Fruit fly (Drosophila melanogaster) whole organism, embryonic: Measurements from ENCODE around the gene Cog2.

Source experiments
- Abd-B ChIP-seq: fragments of 200-800 bp; sonication (Bioruptor generic); optimal IDR thresholded peaks from 2 replicates; lab custom pipeline; 2018; ENCODE audit warnings: missing biosample characterization, mild to moderate bottlenecking, missing genetic modification characterization, moderate library complexity
- CG11247 ChIP-seq: fragments of 200-800 bp; sonication (Bioruptor generic); IDR thresholded peaks from 2 replicates; pipeline ENCODE4 v1.3.6; 2022; ENCODE audit warnings: missing biosample characterization, missing genetic modification characterization
- CG12104 ChIP-seq: fragments of 200-800 bp; sonication (Bioruptor generic); optimal IDR thresholded peaks from 3 replicates; lab custom pipeline; 2016; ENCODE audit warnings: missing biosample characterization, missing genetic modification characterization
- CG12659 ChIP-seq: fragments of 200-800 bp; sonication (Bioruptor generic); optimal IDR thresholded peaks from 3 replicates; lab custom pipeline; 2017; ENCODE audit warnings: mild to moderate bottlenecking, missing biosample characterization, missing genetic modification reagents, missing genetic modification characterization
- CG12769 ChIP-seq: fragments of 200-800 bp; sonication (Bioruptor generic); optimal IDR thresholded peaks from 2 replicates; lab custom pipeline; 2019; ENCODE audit warnings: missing biosample characterization, mild to moderate bottlenecking, missing genetic modification characterization, moderate library complexity
- CG13287 ChIP-seq: fragments of 200-800 bp; sonication (Bioruptor generic); IDR thresholded peaks from 2 replicates; pipeline ENCODE4 v1.3.6; 2022; ENCODE audit warnings: missing biosample characterization, missing genetic modification characterization; ENCODE audit not compliant: partially characterized antibody
- CG13424 ChIP-seq: fragments of 200-800 bp; sonication (Bioruptor generic); optimal IDR thresholded peaks from 2 replicates; lab custom pipeline; 2019; ENCODE audit warnings: missing biosample characterization, mild to moderate bottlenecking, missing genetic modification characterization, moderate library complexity
- CG17328 ChIP-seq: fragments of 200-800 bp; sonication (Bioruptor generic); IDR thresholded peaks from 2 replicates; pipeline ENCODE4 v1.3.6; 2022; ENCODE audit warnings: missing biosample characterization, missing genetic modification characterization
- CG17385 ChIP-seq: fragments of 200-800 bp; sonication (Bioruptor generic); optimal IDR thresholded peaks from 3 replicates; lab custom pipeline; 2018; ENCODE audit warnings: missing biosample characterization, mild to moderate bottlenecking, missing genetic modification characterization
- CG17568 ChIP-seq: fragments of 200-800 bp; sonication (Bioruptor generic); optimal IDR thresholded peaks from 2 replicates; lab custom pipeline; 2018; ENCODE audit warnings: missing biosample characterization, mild to moderate bottlenecking, missing genetic modification characterization, moderate library complexity
- CG2116 ChIP-seq: fragments of 200-800 bp; sonication (Bioruptor generic); optimal IDR thresholded peaks from 3 replicates; lab custom pipeline; 2018; ENCODE audit warnings: missing biosample characterization, mild to moderate bottlenecking, missing genetic modification characterization
- CG30020 ChIP-seq: fragments of 200-800 bp; optimal IDR thresholded peaks from 2 replicates; lab custom pipeline; 2019; ENCODE audit warnings: missing biosample characterization, mild to moderate bottlenecking, missing genetic modification characterization, moderate library complexity
- CG34422 ChIP-seq: fragments of 200-800 bp; sonication (Bioruptor generic); IDR thresholded peaks from 3 replicates; pipeline ENCODE4 v1.3.6; 2022; ENCODE audit warnings: missing biosample characterization, missing genetic modification characterization
- CG4617 ChIP-seq: fragments of 200-800 bp; sonication (Bioruptor generic); optimal IDR thresholded peaks from 3 replicates; lab custom pipeline; 2016; ENCODE audit warnings: missing biosample characterization, missing genetic modification characterization, borderline replicate concordance
- CG6272 ChIP-seq: fragments of 200-800 bp; sonication (Bioruptor generic); IDR thresholded peaks from 2 replicates; pipeline ENCODE4 v1.3.6; 2022; ENCODE audit warnings: missing biosample characterization, missing genetic modification characterization
- CG6683 ChIP-seq: fragments of 200-800 bp; sonication (Bioruptor generic); optimal IDR thresholded peaks from 2 replicates; lab custom pipeline; 2017; ENCODE audit warnings: missing biosample characterization, mild to moderate bottlenecking, missing genetic modification characterization, missing genetic modification reagents
- CG7556 ChIP-seq: fragments of 200-800 bp; sonication (Bioruptor generic); optimal IDR thresholded peaks from 2 replicates; lab custom pipeline; 2017; ENCODE audit warnings: missing biosample characterization, mild to moderate bottlenecking, missing genetic modification characterization
- CG7963 ChIP-seq: fragments of 200-800 bp; sonication (Bioruptor generic); IDR thresholded peaks from 3 replicates; pipeline ENCODE4 v1.3.6; 2022; ENCODE audit warnings: missing biosample characterization, missing genetic modification characterization; ENCODE audit not compliant: partially characterized antibody
- CG8388 ChIP-seq: fragments of 200-800 bp; sonication (Bioruptor generic); optimal IDR thresholded peaks from 2 replicates; lab custom pipeline; 2019; ENCODE audit warnings: missing biosample characterization, mild to moderate bottlenecking, missing genetic modification characterization, moderate library complexity
- CG8478 ChIP-seq: fragments of >200 bp; optimal IDR thresholded peaks from 2 replicates; lab custom pipeline; 2018
- CG9215 ChIP-seq: fragments of 200-800 bp; sonication (Bioruptor generic); IDR thresholded peaks from 2 replicates; pipeline ENCODE4 v1.3.6; 2022; ENCODE audit warnings: missing biosample characterization, missing genetic modification characterization
- Chrac-16 ChIP-seq: fragments of 200-800 bp; sonication (Bioruptor generic); optimal IDR thresholded peaks from 3 replicates; lab custom pipeline; 2016; ENCODE audit warnings: missing biosample characterization, missing genetic modification characterization
- Deaf1 ChIP-seq: fragments of 200-800 bp; optimal IDR thresholded peaks from 3 replicates; lab custom pipeline; 2019; ENCODE audit warnings: missing biosample characterization, mild to moderate bottlenecking, missing genetic modification characterization, moderate library complexity
- Eip74EF ChIP-seq, 2 experiments: fragments of 200-800 bp in 1 of 2; fragments of >200 bp in 1 of 2; sonication (Bioruptor generic) in 1 of 2; optimal IDR thresholded peaks; 2 replicates each; lab custom pipeline; 2017 to 2019; ENCODE audit warnings: missing biosample characterization in 2 of 2, missing genetic modification characterization in 2 of 2, mild to moderate bottlenecking in 1 of 2, moderate library complexity in 1 of 2
- Fer3 ChIP-seq: fragments of 200-800 bp; sonication (Bioruptor generic); optimal IDR thresholded peaks from 2 replicates; lab custom pipeline; 2018; ENCODE audit warnings: missing biosample characterization, mild to moderate bottlenecking, missing genetic modification characterization, moderate library complexity
- Hand ChIP-seq: fragments of 200-800 bp; sonication (Bioruptor generic); optimal IDR thresholded peaks from 2 replicates; lab custom pipeline; 2017; ENCODE audit warnings: mild to moderate bottlenecking, missing biosample characterization, missing genetic modification reagents, missing genetic modification characterization
- Kr ChIP-seq: fragments of 200-800 bp; sonication (Bioruptor generic); optimal IDR thresholded peaks from 2 replicates; lab custom pipeline; 2017; ENCODE audit warnings: missing biosample characterization, mild to moderate bottlenecking, missing genetic modification characterization
- Max ChIP-seq: fragments of 200-800 bp; sonication (Bioruptor generic); optimal IDR thresholded peaks from 2 replicates; lab custom pipeline; 2016; ENCODE audit warnings: missing biosample characterization, mild to moderate bottlenecking, missing genetic modification characterization
- Mes4 ChIP-seq: fragments of 200-800 bp; sonication (Bioruptor generic); optimal IDR thresholded peaks from 2 replicates; lab custom pipeline; 2016; ENCODE audit warnings: missing biosample characterization, missing genetic modification characterization
- Nf-YA ChIP-seq: fragments of 200-800 bp; sonication (Bioruptor generic); IDR thresholded peaks from 2 replicates; pipeline ENCODE4 v1.3.6; 2022; ENCODE audit warnings: missing biosample characterization, missing genetic modification characterization
- ab ChIP-seq: fragments of 200-800 bp; sonication (Bioruptor generic); optimal IDR thresholded peaks from 2 replicates; lab custom pipeline; 2016; ENCODE audit warnings: missing biosample characterization, missing genetic modification characterization
- aop ChIP-seq: fragments of 200-800 bp; sonication (Bioruptor generic); IDR thresholded peaks from 2 replicates; pipeline ENCODE4 v1.3.6; 2022; ENCODE audit warnings: missing biosample characterization, missing genetic modification characterization
- az2 ChIP-seq: fragments of 200-800 bp; sonication (Bioruptor generic); optimal IDR thresholded peaks from 3 replicates; lab custom pipeline; 2016; ENCODE audit warnings: missing biosample characterization, missing genetic modification characterization
- bcd ChIP-seq: fragments of 200-800 bp; sonication (Bioruptor generic); optimal IDR thresholded peaks from 2 replicates; lab custom pipeline; 2017; ENCODE audit warnings: missing biosample characterization, mild to moderate bottlenecking, missing genetic modification characterization
- btn ChIP-seq: fragments of 200-800 bp; sonication (Bioruptor generic); optimal IDR thresholded peaks from 2 replicates; lab custom pipeline; 2016; ENCODE audit warnings: missing biosample characterization, missing genetic modification characterization
- cad ChIP-seq: fragments of >200 bp; optimal IDR thresholded peaks from 2 replicates; lab custom pipeline; 2017; ENCODE audit warnings: missing biosample characterization, missing genetic modification characterization
- cas ChIP-seq: fragments of 200-800 bp; sonication (Bioruptor generic); IDR thresholded peaks from 2 replicates; pipeline ENCODE4 v1.3.6; 2022; ENCODE audit warnings: missing biosample characterization, missing genetic modification characterization
- cwo ChIP-seq: fragments of 200-800 bp; sonication (Bioruptor generic); optimal IDR thresholded peaks from 3 replicates; lab custom pipeline; 2017; ENCODE audit warnings: missing biosample characterization, missing genetic modification characterization, mild to moderate bottlenecking, moderate library complexity, missing genetic modification reagents
- dan ChIP-seq: fragments of 200-800 bp; sonication (Bioruptor generic); IDR thresholded peaks from 2 replicates; pipeline ENCODE4 v1.3.6; 2022; ENCODE audit warnings: missing biosample characterization, missing genetic modification characterization
- dati ChIP-seq: fragments of 200-800 bp; sonication (Bioruptor generic); IDR thresholded peaks from 2 replicates; pipeline ENCODE4 v1.3.6; 2022; ENCODE audit warnings: missing biosample characterization, missing genetic modification characterization
- gcm ChIP-seq: fragments of 200-800 bp; sonication (Bioruptor generic); optimal IDR thresholded peaks from 2 replicates; lab custom pipeline; 2019; ENCODE audit warnings: missing biosample characterization, mild to moderate bottlenecking, missing genetic modification characterization, moderate library complexity
- grau ChIP-seq: fragments of 200-800 bp; optimal IDR thresholded peaks from 3 replicates; lab custom pipeline; 2019; ENCODE audit warnings: missing biosample characterization, mild to moderate bottlenecking, missing genetic modification characterization, moderate library complexity
- hth ChIP-seq: fragments of >200 bp; optimal IDR thresholded peaks from 2 replicates; lab custom pipeline; 2017; ENCODE audit warnings: inconsistent platforms
- insv ChIP-seq, 2 experiments: fragments of 200-800 bp; sonication (Bioruptor generic); optimal IDR thresholded peaks; 3 replicates each; lab custom pipeline; 2016 to 2018; ENCODE audit warnings: missing biosample characterization in 2 of 2, missing genetic modification characterization in 2 of 2
- oc ChIP-seq: fragments of 200-800 bp; sonication (Bioruptor generic); optimal IDR thresholded peaks from 2 replicates; lab custom pipeline; 2018; ENCODE audit warnings: missing biosample characterization, mild to moderate bottlenecking, missing genetic modification characterization, moderate library complexity
- pho ChIP-seq: fragments of 200-800 bp; sonication (Bioruptor generic); optimal IDR thresholded peaks from 2 replicates; lab custom pipeline; 2016; ENCODE audit warnings: missing biosample characterization, missing genetic modification characterization
- ranshi ChIP-seq: fragments of 200-800 bp; sonication (Bioruptor generic); IDR thresholded peaks from 2 replicates; pipeline ENCODE4 v1.3.6; 2022; ENCODE audit warnings: missing biosample characterization, missing genetic modification characterization
- scrt ChIP-seq: fragments of 200-800 bp; sonication (Bioruptor generic); optimal IDR thresholded peaks from 2 replicates; lab custom pipeline; 2018; ENCODE audit warnings: missing biosample characterization, mild to moderate bottlenecking, missing genetic modification characterization, moderate library complexity
- slou ChIP-seq: fragments of 200-800 bp; sonication (Bioruptor generic); optimal IDR thresholded peaks from 3 replicates; lab custom pipeline; 2016; ENCODE audit warnings: missing biosample characterization, missing genetic modification characterization
- tgo ChIP-seq: fragments of 200-800 bp; sonication (Bioruptor generic); IDR thresholded peaks from 3 replicates; pipeline ENCODE4 v1.3.6; 2022; ENCODE audit warnings: missing biosample characterization, missing genetic modification characterization
- zf30C ChIP-seq: fragments of 200-800 bp; sonication (Bioruptor generic); optimal IDR thresholded peaks from 3 replicates; lab custom pipeline; 2018; ENCODE audit warnings: missing biosample characterization, mild to moderate bottlenecking, missing genetic modification characterization

The Cog2 gene

DNA sequence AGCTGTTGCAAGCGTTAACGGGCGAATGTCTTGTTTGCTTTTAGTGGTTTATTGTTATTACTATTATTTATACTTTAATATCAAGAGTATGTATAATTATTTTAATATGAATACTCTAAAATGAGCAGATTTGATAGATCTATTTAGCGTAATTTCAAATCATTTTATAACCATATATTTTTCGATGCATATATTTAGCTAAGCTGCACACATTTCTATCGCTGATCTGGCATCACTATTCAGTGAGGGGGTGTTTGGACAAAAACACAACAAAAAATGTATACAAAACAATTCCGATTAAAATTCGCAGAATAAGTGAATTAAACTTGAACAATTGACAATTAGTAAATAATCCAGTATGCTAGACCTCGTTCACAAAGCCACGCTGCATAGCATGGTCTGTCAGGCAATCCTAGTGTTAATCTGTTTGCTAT is 10.4 kb downstream of the Cog2 start, which contains the start of the genes Trs33 and Tmtc4 (continued):
- TF ChIP-seq CG13424, result peak; percentile 67
- no peak for TF ChIP-seq ab (GFP tag; lab: Kevin White, UChicago)
- peak; percentile 1 for TF ChIP-seq Chrac-16 (GFP tag; lab: Kevin White, UChicago)
- peak in 1 of 2 experiments; percentile 2 for TF ChIP-seq insv (GFP tag; optimal IDR thresholded peaks at IDR 0.05; lab: Kevin White, UChicago)
- peak; percentile 29; the same call in 1 of the 3 replicates for TF ChIP-seq CG34422 (GFP tag; lab: Robert Waterston, UW)
- TF ChIP-seq CG2116 (GFP tag; lab: Kevin White, UChicago), result peak; percentile 59
- TF ChIP-seq Kr (GFP tag; lab: Kevin White, UChicago), result no peak
- TF ChIP-seq dan (GFP tag; lab: Robert Waterston, UW), result no peak
- peak; percentile 72 for TF ChIP-seq CG4617
- TF ChIP-seq CG12104, result peak; percentile 21
- peak; percentile 34 for TF ChIP-seq CG7556 (GFP tag; lab: Kevin White, UChicago)
- peak; percentile 3 for TF ChIP-seq scrt (GFP tag; lab: Kevin White, UChicago)
- no peak for TF ChIP-seq hth (lab: Kevin White, UChicago)
- peak; percentile 22 for TF ChIP-seq az2 (GFP tag; lab: Kevin White, UChicago)
- peak; percentile 26 for TF ChIP-seq bcd (GFP tag; lab: Kevin White, UChicago)
- TF ChIP-seq Deaf1 (tag; lab: Kevin White, UChicago), result no peak
- TF ChIP-seq CG6272 (GFP tag; lab: Robert Waterston, UW), result no peak
- no peak for TF ChIP-seq cad (GFP tag; lab: Kevin White, UChicago)
- peak; percentile 35 for TF ChIP-seq CG8388 (GFP tag; lab: Kevin White, UChicago)
- peak; percentile 31; the same call in 1 of the 2 replicates for TF ChIP-seq CG11247
- TF ChIP-seq oc (tag; lab: Kevin White, UChicago), result peak; percentile 46
- peak; percentile 49 for TF ChIP-seq grau (tag; lab: Kevin White, UChicago)
- no peak; the same call in 1 of the 2 replicates for TF ChIP-seq CG13287 (GFP tag; lab: Robert Waterston, UW)
- TF ChIP-seq CG17328 (GFP tag; lab: Robert Waterston, UW), result no peak
- no peak for TF ChIP-seq slou
- TF ChIP-seq CG30020 (tag; lab: Kevin White, UChicago), result peak; percentile 44
- TF ChIP-seq ranshi (GFP tag; lab: Robert Waterston, UW), result no peak
- TF ChIP-seq CG6683 (GFP tag; lab: Kevin White, UChicago), result peak; percentile 9
- no peak for TF ChIP-seq dati (GFP tag; lab: Robert Waterston, UW)
- no peak for TF ChIP-seq btn (GFP tag; lab: Kevin White, UChicago)
- TF ChIP-seq CG17568, result no peak
- no peak for TF ChIP-seq Mes4 (GFP tag; lab: Kevin White, UChicago)
- no peak for TF ChIP-seq Max
- no peak for TF ChIP-seq CG12769
- TF ChIP-seq CG8478, result no peak
- TF ChIP-seq Nf-YA (GFP tag; lab: Robert Waterston, UW), result no peak
- TF ChIP-seq zf30C, result peak; percentile 35
- no peak for TF ChIP-seq aop (GFP tag; lab: Robert Waterston, UW)
- no peak for TF ChIP-seq cas (GFP tag; lab: Robert Waterston, UW)
- peak; percentile 48 for TF ChIP-seq gcm (GFP tag; lab: Kevin White, UChicago)
- no peak for TF ChIP-seq Hand (GFP tag; lab: Kevin White, UChicago)
- peak; percentile 32 for TF ChIP-seq Fer3 (tag; lab: Kevin White, UChicago)
- no peak for TF ChIP-seq CG7963 (GFP tag; lab: Robert Waterston, UW)
- peak in 1 of 2 experiments; percentile 17 for TF ChIP-seq Eip74EF (GFP tag; optimal IDR thresholded peaks at IDR 0.05; lab: Kevin White, UChicago)
- TF ChIP-seq CG12659, result peak; percentile 61
- no peak for TF ChIP-seq CG9215 (GFP tag; lab: Robert Waterston, UW)
- no peak for TF ChIP-seq tgo (GFP tag; lab: Robert Waterston, UW)
- TF ChIP-seq cwo, result no peak
- TF ChIP-seq CG17385, result peak; percentile 44
- TF ChIP-seq pho (GFP tag; lab: Kevin White, UChicago), result no peak
- no peak for TF ChIP-seq Abd-B (GFP tag; lab: Kevin White, UChicago)
